Worm (Caenorhabditis elegans) whole organism, L1 larva: Measurements from ENCODE around the gene Y62H9A.7.

Source experiments
- Y116A8C.19 ChIP-seq: sonication (generic microtip); optimal IDR thresholded peaks from 2 replicates; lab custom pipeline; 2016; ENCODE audit warnings: missing compliant biosample characterization, missing genetic modification characterization, borderline replicate concordance
- aha-1 ChIP-seq: fragments of 150-350 bp; optimal IDR thresholded peaks from 2 replicates; lab custom pipeline; 2014; ENCODE audit warnings: missing biosample characterization, missing genetic modification characterization
- alr-1 ChIP-seq: fragments of 200-800 bp; sonication (Bioruptor generic); optimal IDR thresholded peaks from 2 replicates; lab custom pipeline; 2018; ENCODE audit warnings: borderline replicate concordance, mild to moderate bottlenecking, missing genetic modification characterization, missing compliant biosample characterization
- blmp-1 ChIP-seq: fragments of 150-350 bp; optimal IDR thresholded peaks from 2 replicates; lab custom pipeline; 2014; ENCODE audit warnings: missing biosample characterization, missing genetic modification characterization
- ceh-8 ChIP-seq: fragments of 200-800 bp; sonication (Bioruptor generic); optimal IDR thresholded peaks from 2 replicates; lab custom pipeline; 2018; ENCODE audit warnings: mild to moderate bottlenecking, missing genetic modification characterization, moderate library complexity, missing compliant biosample characterization
- ceh-82 ChIP-seq, 3 experiments: fragments of 150-350 bp in 1 of 3; sonication (generic microtip) in 2 of 3; optimal IDR thresholded peaks; 2 replicates each; lab custom pipeline; 2014 to 2017; ENCODE audit warnings: missing biosample characterization in 3 of 3, missing genetic modification characterization in 3 of 3
- dsc-1 ChIP-seq: sonication (generic microtip); optimal IDR thresholded peaks from 2 replicates; lab custom pipeline; 2016; ENCODE audit warnings: mild to moderate bottlenecking, missing genetic modification characterization, missing compliant biosample characterization
- efl-1 ChIP-seq, 4 experiments: fragments of 150-350 bp; optimal IDR thresholded peaks in 3 of 4; peaks in 1 of 4; 1 replicate in 1 of 4; 2 replicates in 3 of 4; lab custom pipeline; 2014; ENCODE audit warnings: missing biosample characterization in 2 of 4, missing genetic modification characterization in 2 of 4, missing genetic modification reagents in 2 of 4
- efl-3 ChIP-seq: fragments of 200-800 bp; sonication (Bioruptor generic); optimal IDR thresholded peaks from 2 replicates; lab custom pipeline; 2018; ENCODE audit warnings: mild to moderate bottlenecking, missing genetic modification characterization, missing compliant biosample characterization
- egl-27 ChIP-seq, 2 experiments: fragments of 150-350 bp in 1 of 2; sonication (generic microtip); optimal IDR thresholded peaks; 3 replicates each; lab custom pipeline; 2017 to 2018; ENCODE audit warnings: missing biosample characterization in 2 of 2, missing genetic modification characterization in 2 of 2, missing genetic modification reagents in 2 of 2
- elt-3 ChIP-seq, 6 experiments: fragments of 150-350 bp in 1 of 6; sonication (generic microtip); optimal IDR thresholded peaks; 2 replicates each; lab custom pipeline; 2017 to 2018; ENCODE audit warnings: missing biosample characterization in 6 of 6, missing genetic modification characterization in 6 of 6, inconsistent platforms in 1 of 6
- lin-14 ChIP-seq: fragments of 200-800 bp; sonication (Bioruptor generic); optimal IDR thresholded peaks from 2 replicates; lab custom pipeline; 2018; ENCODE audit warnings: mild to moderate bottlenecking, missing genetic modification characterization, moderate library complexity, missing compliant biosample characterization
- lin-15B ChIP-seq: fragments of 150-350 bp; sonication (generic microtip); optimal IDR thresholded peaks from 3 replicates; lab custom pipeline; 2014; ENCODE audit warnings: missing biosample characterization, missing genetic modification characterization
- lsy-2 ChIP-seq, 2 experiments: fragments of 150-350 bp; optimal IDR thresholded peaks; 2 replicates each; lab custom pipeline; 2014; ENCODE audit warnings: missing biosample characterization in 2 of 2, missing genetic modification characterization in 2 of 2
- mdl-1 ChIP-seq, 2 experiments: fragments of 150-350 bp; optimal IDR thresholded peaks; 2 replicates each; lab custom pipeline; 2014 to 2017; ENCODE audit warnings: missing biosample characterization in 2 of 2, missing genetic modification characterization in 2 of 2, inconsistent platforms in 1 of 2
- mef-2 ChIP-seq: fragments of 150-350 bp; optimal IDR thresholded peaks from 2 replicates; lab custom pipeline; 2014; ENCODE audit warnings: missing biosample characterization, missing genetic modification characterization
- nhr-47 ChIP-seq: sonication (generic microtip); optimal IDR thresholded peaks from 2 replicates; lab custom pipeline; 2016; ENCODE audit warnings: mild to moderate bottlenecking, missing genetic modification characterization, moderate library complexity, missing compliant biosample characterization
- nhr-84 ChIP-seq: sonication (generic microtip); optimal IDR thresholded peaks from 2 replicates; lab custom pipeline; 2017; ENCODE audit warnings: missing biosample characterization, missing genetic modification characterization
- nhr-85 ChIP-seq: sonication (generic microtip); peaks from one replicate; lab custom pipeline; 2016; ENCODE audit warnings: missing genetic modification characterization, inconsistent platforms, missing compliant biosample characterization
- nhr-90 ChIP-seq: sonication (generic microtip); optimal IDR thresholded peaks from 2 replicates; lab custom pipeline; 2016; ENCODE audit warnings: mild to moderate bottlenecking, missing genetic modification characterization, missing compliant biosample characterization; ENCODE audit not compliant: poor library complexity
- pqm-1 ChIP-seq: sonication (generic microtip); optimal IDR thresholded peaks from 3 replicates; lab custom pipeline; 2017; ENCODE audit warnings: missing biosample characterization, missing genetic modification characterization
- snpc-4 ChIP-seq: fragments of 150-350 bp; optimal IDR thresholded peaks from 2 replicates; lab custom pipeline; 2014; ENCODE audit warnings: missing biosample characterization, missing genetic modification characterization
- snu-23 ChIP-seq: sonication (generic microtip); optimal IDR thresholded peaks from 2 replicates; lab custom pipeline; 2016; ENCODE audit warnings: missing genetic modification characterization, missing compliant biosample characterization
- swsn-7 ChIP-seq: sonication (generic microtip); optimal IDR thresholded peaks from 2 replicates; lab custom pipeline; 2016; ENCODE audit warnings: missing genetic modification characterization, missing compliant biosample characterization
- tbx-2 ChIP-seq: sonication (generic microtip); optimal IDR thresholded peaks from 2 replicates; lab custom pipeline; 2016; ENCODE audit warnings: missing genetic modification characterization, missing compliant biosample characterization
- tlp-1 ChIP-seq: fragments of 150-350 bp; optimal IDR thresholded peaks from 2 replicates; lab custom pipeline; 2014; ENCODE audit warnings: missing biosample characterization, missing genetic modification characterization
- unc-30 ChIP-seq: sonication (generic microtip); optimal IDR thresholded peaks from 2 replicates; lab custom pipeline; 2017; ENCODE audit warnings: missing biosample characterization, missing genetic modification characterization
- unc-62 ChIP-seq: fragments of 150-350 bp; optimal IDR thresholded peaks from 2 replicates; lab custom pipeline; 2014; ENCODE audit warnings: missing biosample characterization, missing genetic modification reagents, missing genetic modification characterization
- xbp-1 ChIP-seq: sonication (generic microtip); optimal IDR thresholded peaks from 2 replicates; lab custom pipeline; 2016; ENCODE audit warnings: missing genetic modification characterization, missing compliant biosample characterization
- zag-1 ChIP-seq: fragments of 150-350 bp; optimal IDR thresholded peaks from 2 replicates; lab custom pipeline; 2014; ENCODE audit warnings: missing biosample characterization, missing genetic modification characterization
- ztf-11 ChIP-seq, 2 experiments: sonication (generic microtip); optimal IDR thresholded peaks; 2 replicates each; lab custom pipeline; 2016 to 2017; ENCODE audit warnings: missing genetic modification characterization in 2 of 2, missing biosample characterization in 1 of 2, missing compliant biosample characterization in 1 of 2

The Y62H9A.7 gene

ce11 chrX:11896708-11897107 is 11.2 kb upstream of the Y62H9A.7 start:
- TF ChIP-seq tlp-1 (tag; lab: Kevin White, UChicago) (no peak), elt-3 (tag; optimal IDR thresholded peaks at IDR 0.05; lab: Kevin White, UChicago) (no peak), tbx-2 (tag; lab: Kevin White, UChicago) (no peak), mdl-1 (tag; optimal IDR thresholded peaks at IDR 0.05; lab: Kevin White, UChicago) (no peak), ceh-8 (GFP tag; lab: Kevin White, UChicago) (no peak), egl-27 (tag; optimal IDR thresholded peaks at IDR 0.05; lab: Kevin White, UChicago) (no peak), nhr-84 (tag; lab: Kevin White, UChicago) (no peak), snpc-4 (tag; lab: Kevin White, UChicago) (no peak), dsc-1 (no peak), unc-30 (tag; lab: Kevin White, UChicago) (no peak), mef-2 (tag; lab: Kevin White, UChicago) (no peak), zag-1 (tag; lab: Kevin White, UChicago) (no peak), efl-3 (GFP tag; lab: Kevin White, UChicago) (no peak), Y116A8C.19 (tag; lab: Kevin White, UChicago) (no peak)

ce11 chrX:11892328-11892727 is 6.9 kb upstream of the Y62H9A.7 start, which contains the start of gene Y62H9A.8:
Gene Y62H9A.8, minus strand, starts transcription at chrX:11892428.
- TF ChIP-seq unc-62 (GFP tag; lab: Kevin White, UChicago) (no peak), pqm-1 (tag; lab: Kevin White, UChicago) (no peak), nhr-90 (no peak)

ce11 chrX:11882800-11883199 is 2.7 kb downstream of the Y62H9A.7 start, which contains the start of the genes Y62H9A.5 and ule-5:
Gene Y62H9A.5, minus strand, starts transcription at chrX:11882900.
Gene ule-5, plus strand, starts transcription at chrX:11883127.
- no peak for TF ChIP-seq swsn-7 (tag; lab: Kevin White, UChicago)
- no peak for TF ChIP-seq nhr-47 (tag; lab: Kevin White, UChicago)
- no peak for TF ChIP-seq snpc-4 (tag; lab: Kevin White, UChicago)
- TF ChIP-seq egl-27 (tag; optimal IDR thresholded peaks at IDR 0.05; lab: Kevin White, UChicago): no peak
- TF ChIP-seq lin-14 (GFP tag; lab: Kevin White, UChicago): no peak
- TF ChIP-seq elt-3 (tag; optimal IDR thresholded peaks at IDR 0.05; lab: Kevin White, UChicago): no peak
- TF ChIP-seq ceh-82 (tag; optimal IDR thresholded peaks at IDR 0.05; lab: Kevin White, UChicago): no peak
- no peak for TF ChIP-seq blmp-1 (tag; lab: Kevin White, UChicago)
- no peak for TF ChIP-seq tbx-2 (tag; lab: Kevin White, UChicago)
- no peak for TF ChIP-seq snu-23 (GFP tag; lab: Kevin White, UChicago)
- no peak for TF ChIP-seq aha-1 (tag; lab: Kevin White, UChicago)
- TF ChIP-seq nhr-85 (tag; lab: Kevin White, UChicago): no peak
- no peak for TF ChIP-seq xbp-1 (tag; lab: Kevin White, UChicago)

DNA sequence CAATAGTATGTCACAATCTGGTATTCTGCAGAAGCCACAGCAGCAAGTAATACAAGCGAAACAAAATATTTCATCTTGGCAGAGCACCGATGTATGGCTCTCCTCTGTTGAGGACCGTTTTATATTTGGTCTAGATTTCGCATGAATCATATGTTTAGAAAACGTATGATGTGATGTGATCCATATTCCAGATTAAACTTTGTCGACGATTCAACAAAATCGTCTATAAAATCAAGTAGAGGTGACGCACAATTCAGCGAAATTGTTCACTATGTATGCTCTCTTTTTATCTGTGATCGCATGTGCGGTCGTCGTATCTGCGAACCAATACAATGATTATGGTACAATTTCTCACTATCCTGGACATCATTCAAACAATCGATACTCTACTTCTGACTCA is 5.6 kb downstream of the Y62H9A.7 start, which contains the start of the genes Y62H9A.3 and Y62H9A.4:
Y62H9A.3 (minus strand) TSS at position 101 of the 400 bp plus-strand sequence.
Y62H9A.4 (plus strand) TSS at position 256 of the 400 bp plus-strand sequence.
- no peak for TF ChIP-seq alr-1
- no peak for TF ChIP-seq lsy-2 (tag; optimal IDR thresholded peaks at IDR 0.05; lab: Kevin White, UChicago)
- TF ChIP-seq, all 84 proteins: peak for 0

DNA sequence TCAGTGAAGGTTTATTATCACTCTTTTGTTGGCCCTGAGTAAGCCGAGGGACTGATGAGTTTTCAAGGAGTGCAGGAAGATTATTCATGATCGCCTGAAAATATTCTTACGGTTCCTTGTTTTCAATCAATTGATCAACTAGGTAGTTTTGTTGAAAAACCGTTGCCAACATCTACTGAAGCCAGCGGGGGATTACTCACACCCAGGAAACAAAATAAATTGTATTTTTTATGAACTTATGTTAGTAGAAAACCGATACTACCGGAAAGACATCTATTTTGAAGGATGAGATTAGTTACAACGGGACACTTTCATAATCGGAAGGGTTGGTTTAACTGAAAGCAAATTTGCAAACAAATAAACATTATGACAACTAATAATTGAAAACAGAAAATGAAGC is 7.4 kb downstream of the Y62H9A.7 start, which contains the start of gene Y62H9A.2:
Y62H9A.2 (minus strand) TSS at position 101 of the 400 bp plus-strand sequence.
- TF ChIP-seq nhr-90 (no peak), ztf-11 (tag; optimal IDR thresholded peaks at IDR 0.05; lab: Kevin White, UChicago) (no peak), efl-1 (optimal IDR thresholded peaks at IDR 0.05; lab: Kevin White, UChicago) (no peak), efl-1 (GFP tag; optimal IDR thresholded peaks at IDR 0.05 in 1 of 2; lab: Kevin White, UChicago) (peak in 1 of 2 experiments; percentile 45), lin-15B (tag; lab: Kevin White, UChicago) (no peak)
